Fruit fly (Drosophila melanogaster) whole organism, adult: ENCODE measurements around the gene Cyp12a4.
A peak's percentile ranks its signal among the peaks of the same experiment; 100 is the strongest.

Source experiments
- CG11617 ChIP-seq: fragments of 200-800 bp; sonication (Bioruptor generic); optimal IDR thresholded peaks from 2 replicates; lab custom pipeline; 2017; ENCODE audit warnings: mild to moderate bottlenecking, missing biosample characterization, missing genetic modification reagents, missing genetic modification characterization
- CG14711 ChIP-seq: fragments of 200-800 bp; sonication (Bioruptor generic); optimal IDR thresholded peaks from 2 replicates; lab custom pipeline; 2018; ENCODE audit warnings: missing biosample characterization, mild to moderate bottlenecking, missing genetic modification characterization, moderate library complexity
- CG5204 ChIP-seq: fragments of 200-800 bp; sonication (Bioruptor generic); optimal IDR thresholded peaks from 2 replicates; lab custom pipeline; 2016; ENCODE audit warnings: missing biosample characterization, missing genetic modification characterization
- Clk ChIP-seq: fragments of 200-800 bp; sonication (Bioruptor generic); optimal IDR thresholded peaks from 2 replicates; lab custom pipeline; 2017; ENCODE audit warnings: missing biosample characterization, missing genetic modification characterization
- Crg-1 ChIP-seq: fragments of 200-800 bp; sonication (Bioruptor generic); optimal IDR thresholded peaks from 2 replicates; lab custom pipeline; 2016; ENCODE audit warnings: missing biosample characterization, missing genetic modification characterization
- bab1 ChIP-seq: fragments of 200-800 bp; sonication (Bioruptor generic); optimal IDR thresholded peaks from 3 replicates; lab custom pipeline; 2019; ENCODE audit warnings: missing biosample characterization, mild to moderate bottlenecking, missing genetic modification characterization, moderate library complexity
- cic ChIP-seq: fragments of 200-800 bp; sonication (Bioruptor generic); optimal IDR thresholded peaks from 2 replicates; lab custom pipeline; 2017; ENCODE audit warnings: missing biosample characterization, mild to moderate bottlenecking, missing genetic modification characterization, moderate library complexity
- cnc ChIP-seq, 2 experiments: fragments of >200 bp; optimal IDR thresholded peaks; 2 replicates each; lab custom pipeline; 2017
- kay ChIP-seq: fragments of 200-800 bp; sonication (Bioruptor generic); peaks from one replicate; lab custom pipeline; 2016; ENCODE audit warnings: missing biosample characterization, missing genetic modification characterization, borderline replicate concordance
- ovo ChIP-seq: fragments of 200-800 bp; sonication (Bioruptor generic); optimal IDR thresholded peaks from 2 replicates; lab custom pipeline; 2016; ENCODE audit warnings: missing biosample characterization, missing genetic modification characterization
- tj ChIP-seq: fragments of 200-800 bp; sonication (Bioruptor generic); optimal IDR thresholded peaks from 3 replicates; lab custom pipeline; 2017; ENCODE audit warnings: missing biosample characterization, mild to moderate bottlenecking, missing genetic modification characterization, moderate library complexity
- toe ChIP-seq: fragments of 200-800 bp; sonication (Bioruptor generic); optimal IDR thresholded peaks from 2 replicates; lab custom pipeline; 2016; ENCODE audit warnings: missing biosample characterization, missing genetic modification characterization

dm6 chr3R:19180263-19180893, 45.4 kb downstream of the Cyp12a4 start, which contains the start of the genes CG5555 and myd:
- TF ChIP-seq ovo (GFP tag; lab: Kevin White, UChicago) (no peak), kay (GFP tag; lab: Kevin White, UChicago) (peak; percentile 53), CG5204 (no peak), CG14711 (tag; lab: Kevin White, UChicago) (no peak), cnc (optimal IDR thresholded peaks at IDR 0.05; lab: Kevin White, UChicago) (no peak), Clk (GFP tag; lab: Kevin White, UChicago) (no peak), Crg-1 (GFP tag; lab: Kevin White, UChicago) (peak; percentile 41), bab1 (GFP tag; lab: Kevin White, UChicago) (peak; percentile 24), CG11617 (no peak), cic (GFP tag; lab: Kevin White, UChicago) (no peak), tj (GFP tag; lab: Kevin White, UChicago) (peak; percentile 82), toe (GFP tag; lab: Kevin White, UChicago) (no peak)
